Worm (Caenorhabditis elegans) whole organism, early embryonic: ENCODE data around the gene ZK377.15.

ENCODE experiments used
- F13C5.2 ChIP-seq: sonication (generic microtip); optimal IDR thresholded peaks from 2 replicates; lab custom pipeline; 2017; ENCODE audit warnings: mild to moderate bottlenecking, missing genetic modification characterization, inconsistent platforms, missing compliant biosample characterization
- ama-1 ChIP-seq: fragments of 150-350 bp; optimal IDR thresholded peaks from 2 replicates; lab custom pipeline; 2014
- flt-1 ChIP-seq: fragments of 200-800 bp; sonication (Bioruptor generic); IDR thresholded peaks from 2 replicates; pipeline ENCODE4 v1.3.6; 2022; ENCODE audit warnings: missing genetic modification characterization, missing compliant biosample characterization
- scrt-1 ChIP-seq: fragments of 200-800 bp; sonication (Bioruptor generic); IDR thresholded peaks from 2 replicates; pipeline ENCODE4 v1.3.6; 2022; ENCODE audit warnings: missing genetic modification characterization, missing compliant biosample characterization

ce11 chrX:3472226-3472625 is 6.5 kb upstream of the ZK377.15 start:
- TF ChIP-seq flt-1 = no peak
- no peak for TF ChIP-seq F13C5.2 (tag; lab: Kevin White, UChicago)
- TF ChIP-seq ama-1 (lab: Kevin White, UChicago) = no peak
- TF ChIP-seq scrt-1 (GFP tag; lab: Robert Waterston, UW) = no peak
